Fruit fly (Drosophila melanogaster) whole organism, embryonic: Measurements from ENCODE around the gene sowi.

Experiments used
- Bdp1 ChIP-seq: fragments of 200-800 bp; sonication (Bioruptor generic); optimal IDR thresholded peaks from 3 replicates; lab custom pipeline; 2016; ENCODE audit warnings: missing biosample characterization, missing genetic modification characterization
- CG12104 ChIP-seq: fragments of 200-800 bp; sonication (Bioruptor generic); optimal IDR thresholded peaks from 3 replicates; lab custom pipeline; 2016; ENCODE audit warnings: missing biosample characterization, missing genetic modification characterization
- CG13296 ChIP-seq: fragments of 200-800 bp; sonication (Bioruptor generic); optimal IDR thresholded peaks from 3 replicates; lab custom pipeline; 2018; ENCODE audit warnings: missing biosample characterization, mild to moderate bottlenecking, missing genetic modification characterization
- CG13424 ChIP-seq: fragments of 200-800 bp; sonication (Bioruptor generic); optimal IDR thresholded peaks from 2 replicates; lab custom pipeline; 2019; ENCODE audit warnings: missing biosample characterization, mild to moderate bottlenecking, missing genetic modification characterization, moderate library complexity
- CG16813 ChIP-seq: fragments of 200-800 bp; sonication (Bioruptor generic); IDR thresholded peaks from 3 replicates; pipeline ENCODE4 v1.3.6; 2022; ENCODE audit warnings: missing biosample characterization, missing genetic modification characterization; ENCODE audit not compliant: partially characterized antibody
- CG17361 ChIP-seq: fragments of 200-800 bp; sonication (Bioruptor generic); IDR thresholded peaks from 3 replicates; pipeline ENCODE4 v1.3.6; 2022; ENCODE audit warnings: missing biosample characterization, missing genetic modification characterization
- CG17912 ChIP-seq: fragments of 200-800 bp; sonication (Bioruptor generic); optimal IDR thresholded peaks from 2 replicates; lab custom pipeline; 2018; ENCODE audit warnings: missing biosample characterization, mild to moderate bottlenecking, missing genetic modification characterization
- CG18764 ChIP-seq: fragments of 200-800 bp; sonication (Bioruptor generic); optimal IDR thresholded peaks from 3 replicates; lab custom pipeline; 2016; ENCODE audit warnings: missing biosample characterization, missing genetic modification characterization
- CG2202 ChIP-seq: fragments of 200-800 bp; sonication (Bioruptor generic); optimal IDR thresholded peaks from 2 replicates; lab custom pipeline; 2018; ENCODE audit warnings: missing biosample characterization, mild to moderate bottlenecking, missing genetic modification characterization
- CG2678 ChIP-seq: fragments of 200-800 bp; sonication (Bioruptor generic); optimal IDR thresholded peaks from 3 replicates; lab custom pipeline; 2019; ENCODE audit warnings: missing biosample characterization, mild to moderate bottlenecking, missing genetic modification characterization, moderate library complexity
- CG34224 ChIP-seq: fragments of 200-800 bp; sonication (Bioruptor generic); IDR thresholded peaks from 3 replicates; pipeline ENCODE4 v1.3.6; 2022; ENCODE audit warnings: missing biosample characterization, missing genetic modification characterization; ENCODE audit not compliant: partially characterized antibody
- CG4424 ChIP-seq: fragments of 200-800 bp; sonication (Bioruptor generic); optimal IDR thresholded peaks from 3 replicates; lab custom pipeline; 2016; ENCODE audit warnings: missing biosample characterization, missing genetic modification characterization
- CG7556 ChIP-seq: fragments of 200-800 bp; sonication (Bioruptor generic); optimal IDR thresholded peaks from 2 replicates; lab custom pipeline; 2017; ENCODE audit warnings: missing biosample characterization, mild to moderate bottlenecking, missing genetic modification characterization
- CG7839 ChIP-seq: fragments of 200-800 bp; sonication (Bioruptor generic); optimal IDR thresholded peaks from 3 replicates; lab custom pipeline; 2018; ENCODE audit warnings: missing biosample characterization, mild to moderate bottlenecking, missing genetic modification characterization, moderate library complexity
- CG7963 ChIP-seq: fragments of 200-800 bp; sonication (Bioruptor generic); IDR thresholded peaks from 3 replicates; pipeline ENCODE4 v1.3.6; 2022; ENCODE audit warnings: missing biosample characterization, missing genetic modification characterization; ENCODE audit not compliant: partially characterized antibody
- CHES-1-like ChIP-seq: fragments of 200-800 bp; sonication (Bioruptor generic); optimal IDR thresholded peaks from 2 replicates; lab custom pipeline; 2016; ENCODE audit warnings: missing biosample characterization, missing genetic modification characterization
- Hey ChIP-seq: fragments of 200-800 bp; sonication (Bioruptor generic); optimal IDR thresholded peaks from 3 replicates; lab custom pipeline; 2018; ENCODE audit warnings: missing biosample characterization, mild to moderate bottlenecking, missing genetic modification characterization
- Hr51 ChIP-seq, 2 experiments: fragments of 200-800 bp; sonication (Bioruptor generic); optimal IDR thresholded peaks; 2 replicates in 1 of 2; 3 replicates in 1 of 2; lab custom pipeline; 2016 to 2018; ENCODE audit warnings: missing biosample characterization in 2 of 2, missing genetic modification characterization in 2 of 2, mild to moderate bottlenecking in 1 of 2, moderate library complexity in 1 of 2
- Lhr ChIP-seq: fragments of 200-800 bp; sonication (Bioruptor generic); optimal IDR thresholded peaks from 3 replicates; lab custom pipeline; 2017; ENCODE audit warnings: mild to moderate bottlenecking, missing biosample characterization, missing genetic modification reagents, missing genetic modification characterization
- Max ChIP-seq: fragments of 200-800 bp; sonication (Bioruptor generic); optimal IDR thresholded peaks from 2 replicates; lab custom pipeline; 2016; ENCODE audit warnings: missing biosample characterization, mild to moderate bottlenecking, missing genetic modification characterization
- Med ChIP-seq: fragments of 200-800 bp; sonication (Bioruptor generic); peaks from one replicate; lab custom pipeline; 2016; ENCODE audit warnings: missing biosample characterization, missing genetic modification characterization, mild to moderate bottlenecking, inconsistent platforms, moderate library complexity
- NC2β ChIP-seq: fragments of 200-800 bp; sonication (Bioruptor generic); optimal IDR thresholded peaks from 2 replicates; lab custom pipeline; 2016; ENCODE audit warnings: missing biosample characterization, missing genetic modification characterization
- Opbp ChIP-seq: fragments of 200-800 bp; sonication (Bioruptor generic); IDR thresholded peaks from 3 replicates; pipeline ENCODE4 v1.3.6; 2022; ENCODE audit warnings: missing biosample characterization, missing genetic modification characterization; ENCODE audit not compliant: partially characterized antibody
- Optix ChIP-seq: fragments of 200-800 bp; sonication (Bioruptor generic); IDR thresholded peaks from 3 replicates; pipeline ENCODE4 v1.3.6; 2022; ENCODE audit warnings: missing biosample characterization, missing genetic modification characterization
- Ssrp ChIP-seq: fragments of 200-800 bp; sonication (Bioruptor generic); optimal IDR thresholded peaks from 2 replicates; lab custom pipeline; 2018; ENCODE audit warnings: missing biosample characterization, mild to moderate bottlenecking, missing genetic modification characterization, moderate library complexity
- bsh ChIP-seq, 2 experiments: fragments of 200-800 bp; sonication (Bioruptor generic); optimal IDR thresholded peaks; 2 replicates each; lab custom pipeline; 2017 to 2018; ENCODE audit warnings: mild to moderate bottlenecking in 2 of 2, missing biosample characterization in 2 of 2, missing genetic modification characterization in 2 of 2, moderate library complexity in 1 of 2
- dm ChIP-seq: fragments of 200-800 bp; sonication (Bioruptor generic); optimal IDR thresholded peaks from 3 replicates; lab custom pipeline; 2016; ENCODE audit warnings: missing biosample characterization, missing genetic modification characterization
- dmrt11E ChIP-seq: fragments of 200-800 bp; sonication (Bioruptor generic); optimal IDR thresholded peaks from 3 replicates; lab custom pipeline; 2018; ENCODE audit warnings: missing biosample characterization, mild to moderate bottlenecking, missing genetic modification characterization, moderate library complexity
- dmrt99B ChIP-seq: fragments of 200-800 bp; sonication (Bioruptor generic); optimal IDR thresholded peaks from 2 replicates; lab custom pipeline; 2018; ENCODE audit warnings: missing biosample characterization, mild to moderate bottlenecking, missing genetic modification characterization, moderate library complexity
- dpn ChIP-seq, 2 experiments: fragments of 200-800 bp; sonication (Bioruptor generic); optimal IDR thresholded peaks; 3 replicates each; lab custom pipeline; 2016; ENCODE audit warnings: missing biosample characterization in 2 of 2, missing genetic modification characterization in 2 of 2
- fd102C ChIP-seq: fragments of 200-800 bp; sonication (Bioruptor generic); optimal IDR thresholded peaks from 2 replicates; lab custom pipeline; 2018; ENCODE audit warnings: missing biosample characterization, mild to moderate bottlenecking, missing genetic modification characterization, moderate library complexity
- fd64A ChIP-seq: fragments of 200-800 bp; sonication (Bioruptor generic); optimal IDR thresholded peaks from 3 replicates; lab custom pipeline; 2018; ENCODE audit warnings: missing biosample characterization, mild to moderate bottlenecking, missing genetic modification characterization
- ftz-f1 ChIP-seq: fragments of 200-800 bp; sonication (Bioruptor generic); optimal IDR thresholded peaks from 2 replicates; lab custom pipeline; 2016; ENCODE audit warnings: missing biosample characterization, missing genetic modification characterization
- jigr1 ChIP-seq: fragments of 200-800 bp; sonication (Bioruptor generic); IDR thresholded peaks from 3 replicates; pipeline ENCODE4 v1.3.6; 2022; ENCODE audit warnings: missing biosample characterization, missing genetic modification characterization
- knrl ChIP-seq: fragments of 200-800 bp; sonication (Bioruptor generic); IDR thresholded peaks from 3 replicates; pipeline ENCODE4 v1.3.6; 2022; ENCODE audit warnings: missing biosample characterization, missing genetic modification characterization; ENCODE audit not compliant: partially characterized antibody
- mld ChIP-seq: fragments of 200-800 bp; sonication (Bioruptor generic); IDR thresholded peaks from 3 replicates; pipeline ENCODE4 v1.3.6; 2022; ENCODE audit warnings: missing biosample characterization, missing genetic modification characterization; ENCODE audit not compliant: partially characterized antibody
- nmo ChIP-seq: fragments of 200-800 bp; sonication (Bioruptor generic); optimal IDR thresholded peaks from 2 replicates; lab custom pipeline; 2018; ENCODE audit warnings: missing biosample characterization, mild to moderate bottlenecking, missing genetic modification characterization, moderate library complexity
- onecut ChIP-seq: fragments of 200-800 bp; sonication (Bioruptor generic); IDR thresholded peaks from 2 replicates; pipeline ENCODE4 v1.3.6; 2022; ENCODE audit warnings: missing biosample characterization, missing genetic modification characterization
- pho ChIP-seq: fragments of 200-800 bp; sonication (Bioruptor generic); optimal IDR thresholded peaks from 2 replicates; lab custom pipeline; 2016; ENCODE audit warnings: missing biosample characterization, missing genetic modification characterization
- pnt ChIP-seq: fragments of 200-800 bp; sonication (Bioruptor generic); optimal IDR thresholded peaks from 3 replicates; lab custom pipeline; 2016; ENCODE audit warnings: missing biosample characterization, missing genetic modification characterization
- row ChIP-seq: fragments of 200-800 bp; sonication (Bioruptor generic); IDR thresholded peaks from 3 replicates; pipeline ENCODE4 v1.3.6; 2022; ENCODE audit warnings: missing biosample characterization, missing genetic modification characterization
- tin ChIP-seq: fragments of 200-800 bp; sonication (Bioruptor generic); optimal IDR thresholded peaks from 3 replicates; lab custom pipeline; 2016; ENCODE audit warnings: missing biosample characterization, missing genetic modification characterization
- vnd ChIP-seq: fragments of 200-800 bp; sonication (Bioruptor generic); IDR thresholded peaks from 3 replicates; pipeline ENCODE4 v1.3.6; 2022; ENCODE audit warnings: missing biosample characterization, missing genetic modification characterization; ENCODE audit not compliant: partially characterized antibody
- zen2 ChIP-seq: fragments of 200-800 bp; sonication (Bioruptor generic); IDR thresholded peaks from 3 replicates; pipeline ENCODE4 v1.3.6; 2022; ENCODE audit warnings: missing biosample characterization, missing genetic modification characterization; ENCODE audit not compliant: partially characterized antibody
- zfh1 ChIP-seq: fragments of 200-800 bp; sonication (Bioruptor generic); IDR thresholded peaks from 3 replicates; pipeline ENCODE4 v1.3.6; 2022; ENCODE audit warnings: missing biosample characterization, missing genetic modification characterization

Gene sowi

dm6 chr3R:6665117-6665654, 37.5 kb upstream of the sowi start (continued):
- no peak for TF ChIP-seq Opbp (GFP tag; lab: Robert Waterston, UW)
- TF ChIP-seq Hey (tag; lab: Kevin White, UChicago), result peak; percentile 9
- TF ChIP-seq zfh1 (GFP tag; lab: Robert Waterston, UW), result peak; percentile 66

- peak; percentile 3 for TF ChIP-seq pnt (GFP tag; lab: Kevin White, UChicago)
- peak; percentile 15 for TF ChIP-seq CG7839 (tag; lab: Kevin White, UChicago)
- TF ChIP-seq nmo (GFP tag; lab: Kevin White, UChicago), result peak; percentile 51
- 0 out of 3 replicates have a peak, but pooled peaks have one; percentile 9 for TF ChIP-seq CG16813
- peak; percentile 10 for TF ChIP-seq CG4424 (GFP tag; lab: Kevin White, UChicago)
- TF ChIP-seq CHES-1-like (GFP tag; lab: Kevin White, UChicago), result no peak
- peak; percentile 12 for TF ChIP-seq CG17912 (GFP tag; lab: Kevin White, UChicago)
- TF ChIP-seq CG18764 (GFP tag; lab: Kevin White, UChicago), result no peak
- TF ChIP-seq Med (GFP tag; lab: Kevin White, UChicago), result peak; percentile 83
- peak; percentile 3 for TF ChIP-seq Lhr (GFP tag; lab: Kevin White, UChicago)
- TF ChIP-seq CG7556 (GFP tag; lab: Kevin White, UChicago), result peak; percentile 65
- peak in 1 of 2 experiments; percentile 27 for TF ChIP-seq Hr51 (GFP tag; optimal IDR thresholded peaks at IDR 0.05; lab: Kevin White, UChicago)
- peak; percentile 75 for TF ChIP-seq CG17361 (GFP tag; lab: Robert Waterston, UW)
- no peak for TF ChIP-seq fd64A (GFP tag; lab: Kevin White, UChicago)
- TF ChIP-seq Optix, result no peak
- TF ChIP-seq CG13424 (tag; lab: Kevin White, UChicago), result peak; percentile 18
- TF ChIP-seq CG13296 (GFP tag; lab: Kevin White, UChicago), result no peak
- 0 out of 3 replicates have a peak, but pooled peaks have one; percentile 13 for TF ChIP-seq knrl (GFP tag; lab: Robert Waterston, UW)
- TF ChIP-seq dmrt99B (tag; lab: Kevin White, UChicago), result peak; percentile 35
- peak; percentile 25; the same call in 1 of the 3 replicates for TF ChIP-seq row (GFP tag; lab: Robert Waterston, UW)
- peak; percentile 21; the same call in 1 of the 2 replicates for TF ChIP-seq onecut
- no peak for TF ChIP-seq pho (GFP tag; lab: Kevin White, UChicago)
- peak in 1 of 2 experiments; percentile 14 for TF ChIP-seq dpn (GFP tag; optimal IDR thresholded peaks at IDR 0.05; lab: Kevin White, UChicago)
- no peak for TF ChIP-seq mld (GFP tag; lab: Robert Waterston, UW)
- TF ChIP-seq dm, result no peak
- peak; percentile 78 for TF ChIP-seq fd102C
- TF ChIP-seq zen2 (GFP tag; lab: Robert Waterston, UW), result no peak
- TF ChIP-seq Ssrp (tag; lab: Kevin White, UChicago), result peak; percentile 31
- TF ChIP-seq dmrt11E (tag; lab: Kevin White, UChicago), result no peak
- TF ChIP-seq CG2202 (tag; lab: Kevin White, UChicago), result peak; percentile 30
- no peak for TF ChIP-seq jigr1 (GFP tag; lab: Robert Waterston, UW)
- no peak for TF ChIP-seq Bdp1 (GFP tag; lab: Kevin White, UChicago)
- TF ChIP-seq bsh (GFP tag; optimal IDR thresholded peaks at IDR 0.05; lab: Kevin White, UChicago), result peak in 1 of 2 experiments; percentile 51
- 0 out of 3 replicates have a peak, but pooled peaks have one; percentile 15 for TF ChIP-seq CG7963 (GFP tag; lab: Robert Waterston, UW)
- no peak for TF ChIP-seq tin
- TF ChIP-seq CG12104, result peak; percentile 8
- TF ChIP-seq CG2678 (tag; lab: Kevin White, UChicago), result peak; percentile 20
- TF ChIP-seq CG34224 (GFP tag; lab: Robert Waterston, UW), result 0 out of 3 replicates have a peak, but pooled peaks have one; percentile 10
- no peak for TF ChIP-seq vnd (GFP tag; lab: Robert Waterston, UW)
- TF ChIP-seq NC2β (GFP tag; lab: Kevin White, UChicago), result peak; percentile 10
- no peak for TF ChIP-seq ftz-f1 (GFP tag; lab: Kevin White, UChicago)
- TF ChIP-seq Max (GFP tag; lab: Kevin White, UChicago), result no peak
Measured at dm6 chr3R:6664371-6665116, 36.8 kb upstream of the sowi start.
